Fruit fly (Drosophila melanogaster): ENCODE results near the gene Vha100-1.

The Vha100-1 gene

dm6 chr3R:29157418-29158398 lies 26.7 kb downstream of the Vha100-1 start, which contains the start of gene rdog (continued):
- TF ChIP-seq salm (tag; optimal IDR thresholded peaks at IDR 0.05) = peak; percentile 59
- TF ChIP-seq dm (GFP tag; optimal IDR thresholded peaks at IDR 0.05) = peak; percentile 78
- TF ChIP-seq tup (GFP tag; optimal IDR thresholded peaks at IDR 0.05) = peak; percentile 4
- TF ChIP-seq D19A (tag; optimal IDR thresholded peaks at IDR 0.05) = peak; percentile 66
- peak; percentile 56 for TF ChIP-seq Usf (GFP tag; optimal IDR thresholded peaks at IDR 0.05)
- TF ChIP-seq zfh1 (GFP tag; IDR thresholded peaks at IDR 0.05) = peak; percentile 50; the same call in 1 of the 3 replicates
- TF ChIP-seq Sox102F (GFP tag; optimal IDR thresholded peaks at IDR 0.05) = peak; percentile 63
- TF ChIP-seq CG12659 (GFP tag; optimal IDR thresholded peaks at IDR 0.05) = peak; percentile 81
- no peak for TF ChIP-seq Hey (tag; optimal IDR thresholded peaks at IDR 0.05)
- peak; percentile 46; the same call in 1 of the 3 replicates for TF ChIP-seq CG6791 (GFP tag; IDR thresholded peaks at IDR 0.05; ENCODE audit: partially characterized antibody)
- peak; percentile 79 for TF ChIP-seq CG8924 (tag; optimal IDR thresholded peaks at IDR 0.05)
- no peak for TF ChIP-seq sc (optimal IDR thresholded peaks at IDR 0.05)
- peak; percentile 62 for TF ChIP-seq sc (GFP tag; optimal IDR thresholded peaks at IDR 0.05)
- peak; percentile 65 for TF ChIP-seq Dek (tag; optimal IDR thresholded peaks at IDR 0.05)
- TF ChIP-seq CHES-1-like (GFP tag; optimal IDR thresholded peaks at IDR 0.05) = peak; percentile 79
- peak; percentile 32; the same call in 1 of the 2 replicates for TF ChIP-seq ttk (GFP tag; IDR thresholded peaks at IDR 0.05)
- peak; percentile 75 for TF ChIP-seq CG11504 (tag; optimal IDR thresholded peaks at IDR 0.05)
- TF ChIP-seq cwo (GFP tag; optimal IDR thresholded peaks at IDR 0.05) = peak; percentile 53
- TF ChIP-seq croc (GFP tag; conservative IDR thresholded peaks at IDR 0.05) = peak; percentile 68
- TF ChIP-seq CG10654 (GFP tag; optimal IDR thresholded peaks at IDR 0.05) = peak; percentile 70
- peak; percentile 84 for TF ChIP-seq CG13775 (GFP tag; optimal IDR thresholded peaks at IDR 0.05)
- TF ChIP-seq CG3847 (GFP tag; IDR thresholded peaks at IDR 0.05) = peak; percentile 57
- peak; percentile 28; the same call in 1 of the 2 replicates for TF ChIP-seq CG10366 (GFP tag; IDR thresholded peaks at IDR 0.05)
- 0 out of 3 replicates have a peak, but pooled peaks have one; percentile 6 for TF ChIP-seq ci (GFP tag; IDR thresholded peaks at IDR 0.05)
- TF ChIP-seq Trl (optimal IDR thresholded peaks at IDR 0.05) = peak; percentile 57 to 74
- TF ChIP-seq Trl (GFP tag; optimal IDR thresholded peaks at IDR 0.05) = peak; percentile 76
- TF ChIP-seq CG12391 (tag; optimal IDR thresholded peaks at IDR 0.05) = peak; percentile 85
- TF ChIP-seq p53 (GFP tag; optimal IDR thresholded peaks at IDR 0.05) = peak; percentile 42
- TF ChIP-seq chm (GFP tag; IDR thresholded peaks at IDR 0.05) = 0 out of 2 replicates have a peak, but pooled peaks have one; percentile 36
- peak; percentile 24 for TF ChIP-seq CG4328 (GFP tag; optimal IDR thresholded peaks at IDR 0.05)
- peak; percentile 54 for TF ChIP-seq ERR (GFP tag; optimal IDR thresholded peaks at IDR 0.05)
- peak; percentile 56 for TF ChIP-seq wdn (GFP tag; IDR thresholded peaks at IDR 0.05)
- TF ChIP-seq bab2 (GFP tag; optimal IDR thresholded peaks at IDR 0.05) = no peak
- TF ChIP-seq dmrt11E (tag; optimal IDR thresholded peaks at IDR 0.05) = peak; percentile 82
- peak; percentile 9; the same call in 1 of the 2 replicates for TF ChIP-seq bowl (GFP tag; IDR thresholded peaks at IDR 0.05)
- TF ChIP-seq CG5245 (GFP tag; optimal IDR thresholded peaks at IDR 0.05) = peak; percentile 57
- TF ChIP-seq Chrac-16 (GFP tag; optimal IDR thresholded peaks at IDR 0.05) = peak; percentile 84
- no peak for TF ChIP-seq CG31365 (tag; optimal IDR thresholded peaks at IDR 0.05)
- peak; percentile 59 for TF ChIP-seq Asciz (GFP tag; optimal IDR thresholded peaks at IDR 0.05)
- TF ChIP-seq CG3065 (GFP tag; optimal IDR thresholded peaks at IDR 0.05) = peak; percentile 67
- peak; percentile 20 for TF ChIP-seq fd102C (GFP tag; optimal IDR thresholded peaks at IDR 0.05)
- TF ChIP-seq Drgx (GFP tag; IDR thresholded peaks at IDR 0.05) = no peak; the same call in 1 of the 2 replicates
- TF ChIP-seq pan (optimal IDR thresholded peaks at IDR 0.05) = peak in 1 of 2 experiments; percentile 85
- TF ChIP-seq pan (GFP tag; optimal IDR thresholded peaks at IDR 0.05 in 1 of 2, IDR thresholded peaks at IDR 0.05 in 1 of 2) = peak; percentile 47 to 81
- TF ChIP-seq CG8089 (GFP tag; optimal IDR thresholded peaks at IDR 0.05) = peak; percentile 78
- peak; percentile 82 for TF ChIP-seq Kr (GFP tag; optimal IDR thresholded peaks at IDR 0.05)
- TF ChIP-seq CG18476 (GFP tag; optimal IDR thresholded peaks at IDR 0.05) = peak; percentile 85
- TF ChIP-seq pho (GFP tag; optimal IDR thresholded peaks at IDR 0.05) = peak; percentile 83
